Worm (Caenorhabditis elegans) whole organism, late embryonic: ENCODE measurements around the gene K11D12.12.

Source experiments
- F13H6.1 ChIP-seq: sonication (generic microtip); optimal IDR thresholded peaks from 2 replicates; lab custom pipeline; 2016; ENCODE audit warnings: missing genetic modification characterization, missing compliant biosample characterization
- K02D7.2 ChIP-seq: sonication (generic microtip); optimal IDR thresholded peaks from 2 replicates; lab custom pipeline; 2017; ENCODE audit warnings: mild to moderate bottlenecking, missing genetic modification characterization, missing compliant biosample characterization
- ama-1 ChIP-seq: fragments of 150-350 bp; optimal IDR thresholded peaks from 2 replicates; lab custom pipeline; 2014
- ceh-18 ChIP-seq: sonication (generic microtip); optimal IDR thresholded peaks from 2 replicates; lab custom pipeline; 2016; ENCODE audit warnings: missing genetic modification characterization, missing compliant biosample characterization
- ceh-19 ChIP-seq: fragments of 200-800 bp; sonication (Bioruptor generic); optimal IDR thresholded peaks from 2 replicates; lab custom pipeline; 2018; ENCODE audit warnings: mild to moderate bottlenecking, missing genetic modification characterization, missing compliant biosample characterization
- ceh-22 ChIP-seq: sonication (generic microtip); optimal IDR thresholded peaks from 2 replicates; lab custom pipeline; 2017; ENCODE audit warnings: missing biosample characterization, missing genetic modification characterization
- ceh-31 ChIP-seq: sonication (generic microtip); optimal IDR thresholded peaks from 2 replicates; lab custom pipeline; 2016; ENCODE audit warnings: missing genetic modification characterization, missing compliant biosample characterization
- dmd-4 ChIP-seq: sonication (generic microtip); optimal IDR thresholded peaks from 2 replicates; lab custom pipeline; 2016; ENCODE audit warnings: borderline replicate concordance, missing genetic modification characterization, missing compliant biosample characterization
- dve-1 ChIP-seq: sonication (generic microtip); optimal IDR thresholded peaks from 2 replicates; lab custom pipeline; 2017; ENCODE audit warnings: antibody characterized with exemption, mild to moderate bottlenecking, missing genetic modification characterization, missing compliant biosample characterization
- elt-4 ChIP-seq: sonication (generic microtip); optimal IDR thresholded peaks from 2 replicates; lab custom pipeline; 2016; ENCODE audit warnings: missing genetic modification characterization, missing compliant biosample characterization
- ets-4 ChIP-seq: sonication (generic microtip); optimal IDR thresholded peaks from 2 replicates; lab custom pipeline; 2016; ENCODE audit warnings: missing genetic modification characterization, missing compliant biosample characterization
- eyg-1 ChIP-seq: sonication (generic microtip); optimal IDR thresholded peaks from 2 replicates; lab custom pipeline; 2016; ENCODE audit warnings: missing genotype, missing genetic modification characterization, missing compliant biosample characterization
- fkh-6 ChIP-seq: sonication (generic microtip); optimal IDR thresholded peaks from 2 replicates; lab custom pipeline; 2016; ENCODE audit warnings: missing genetic modification characterization, missing compliant biosample characterization
- hlh-8 ChIP-seq: sonication (generic microtip); optimal IDR thresholded peaks from 2 replicates; lab custom pipeline; 2016; ENCODE audit warnings: missing genotype, missing genetic modification characterization, missing compliant biosample characterization
- lim-6 ChIP-seq: sonication (generic microtip); optimal IDR thresholded peaks from 2 replicates; lab custom pipeline; 2016; ENCODE audit warnings: missing genetic modification characterization, missing compliant biosample characterization
- mec-3 ChIP-seq: sonication (generic microtip); optimal IDR thresholded peaks from 2 replicates; lab custom pipeline; 2016; ENCODE audit warnings: borderline replicate concordance, missing genetic modification characterization, missing compliant biosample characterization
- nfya-1 ChIP-seq: sonication (generic microtip); optimal IDR thresholded peaks from 2 replicates; lab custom pipeline; 2017; ENCODE audit warnings: missing genetic modification characterization, mild to moderate bottlenecking, missing compliant biosample characterization, antibody characterized with exemption, moderate library complexity
- nhr-11 ChIP-seq: fragments of 150-350 bp; optimal IDR thresholded peaks from 2 replicates; lab custom pipeline; 2014; ENCODE audit warnings: missing biosample characterization, missing genetic modification characterization
- npax-4 ChIP-seq: sonication (generic microtip); optimal IDR thresholded peaks from 2 replicates; lab custom pipeline; 2016; ENCODE audit warnings: missing genetic modification characterization, missing compliant biosample characterization
- pag-3 ChIP-seq: sonication (generic microtip); optimal IDR thresholded peaks from 2 replicates; lab custom pipeline; 2016; ENCODE audit warnings: missing compliant biosample characterization, missing genetic modification characterization, borderline replicate concordance
- pax-1 ChIP-seq: fragments of 150-350 bp; optimal IDR thresholded peaks from 2 replicates; lab custom pipeline; 2014; ENCODE audit warnings: missing biosample characterization, missing genetic modification characterization
- pha-4 ChIP-seq: fragments of 150-350 bp; optimal IDR thresholded peaks from 2 replicates; lab custom pipeline; 2018; ENCODE audit warnings: missing biosample characterization, missing genetic modification reagents, missing genetic modification characterization
- pqm-1 ChIP-seq: sonication (generic microtip); optimal IDR thresholded peaks from 2 replicates; lab custom pipeline; 2016; ENCODE audit warnings: missing genetic modification characterization, missing compliant biosample characterization
- pros-1 ChIP-seq: fragments of 150-350 bp; optimal IDR thresholded peaks from 2 replicates; lab custom pipeline; 2014; ENCODE audit warnings: missing biosample characterization, missing genetic modification reagents, missing genetic modification characterization
- ref-2 ChIP-seq: sonication (generic microtip); optimal IDR thresholded peaks from 2 replicates; lab custom pipeline; 2016; ENCODE audit warnings: missing genetic modification characterization, missing compliant biosample characterization
- rnt-1 ChIP-seq: sonication (generic microtip); optimal IDR thresholded peaks from 2 replicates; lab custom pipeline; 2016; ENCODE audit warnings: missing genetic modification characterization, missing compliant biosample characterization
- sox-2 ChIP-seq: fragments of 200-800 bp; sonication (Bioruptor generic); IDR thresholded peaks from 2 replicates; pipeline ENCODE4 v1.3.6; 2022; ENCODE audit warnings: missing genetic modification reagents, missing genetic modification characterization, missing compliant biosample characterization
- syd-9 ChIP-seq: sonication (generic microtip); optimal IDR thresholded peaks from 2 replicates; lab custom pipeline; 2016; ENCODE audit warnings: mild to moderate bottlenecking, missing genetic modification characterization, moderate library complexity, missing compliant biosample characterization
- tbx-2 ChIP-seq: sonication (generic microtip); optimal IDR thresholded peaks from 2 replicates; lab custom pipeline; 2016; ENCODE audit warnings: missing genetic modification characterization, missing compliant biosample characterization
- ttx-3 ChIP-seq: sonication (generic microtip); optimal IDR thresholded peaks from 2 replicates; lab custom pipeline; 2016; ENCODE audit warnings: missing genetic modification reagents, missing genetic modification characterization, missing compliant biosample characterization
- unc-3 ChIP-seq, 2 experiments: fragments of 200-800 bp in 1 of 2; sonication (Bioruptor generic) in 1 of 2; sonication (generic microtip) in 1 of 2; conservative IDR thresholded peaks in 1 of 2; optimal IDR thresholded peaks in 1 of 2; 2 replicates each; pipeline versions ENCODE4 v1.3.6 to Lab custom; 2016 to 2022; ENCODE audit warnings: missing compliant biosample characterization in 2 of 2, missing genetic modification characterization in 2 of 2, missing genetic modification reagents in 1 of 2
- unc-42 ChIP-seq: sonication (generic microtip); optimal IDR thresholded peaks from 2 replicates; lab custom pipeline; 2016; ENCODE audit warnings: missing genotype, missing genetic modification characterization, missing compliant biosample characterization
- unc-86 ChIP-seq: sonication (generic microtip); optimal IDR thresholded peaks from 2 replicates; lab custom pipeline; 2016; ENCODE audit warnings: missing genetic modification characterization, missing compliant biosample characterization
- ztf-16 ChIP-seq: sonication (generic microtip); optimal IDR thresholded peaks from 2 replicates; lab custom pipeline; 2017; ENCODE audit warnings: missing genetic modification characterization, missing compliant biosample characterization

K11D12.12 gene

ce11 chrV:5089497-5090134, 37.6 kb downstream of the K11D12.12 start, which contains the start of gene glb-32:
glb-32 (minus strand) TSS chrV:5089547.
- TF ChIP-seq ama-1, result no peak
- no peak for TF ChIP-seq K02D7.2 (tag; lab: Kevin White, UChicago)
- TF ChIP-seq ceh-31 (tag; lab: Kevin White, UChicago), result no peak
- no peak for TF ChIP-seq mec-3
- no peak for TF ChIP-seq pha-4 (tag; lab: Kevin White, UChicago)
- no peak for TF ChIP-seq pag-3 (tag; lab: Kevin White, UChicago)
- no peak for TF ChIP-seq nhr-11 (tag; lab: Kevin White, UChicago)
- no peak for TF ChIP-seq sox-2 (GFP tag; lab: Robert Waterston, UW)
- TF ChIP-seq dve-1 (tag; lab: Kevin White, UChicago), result no peak
- TF ChIP-seq ceh-19 (GFP tag; lab: Kevin White, UChicago), result no peak

DNA sequence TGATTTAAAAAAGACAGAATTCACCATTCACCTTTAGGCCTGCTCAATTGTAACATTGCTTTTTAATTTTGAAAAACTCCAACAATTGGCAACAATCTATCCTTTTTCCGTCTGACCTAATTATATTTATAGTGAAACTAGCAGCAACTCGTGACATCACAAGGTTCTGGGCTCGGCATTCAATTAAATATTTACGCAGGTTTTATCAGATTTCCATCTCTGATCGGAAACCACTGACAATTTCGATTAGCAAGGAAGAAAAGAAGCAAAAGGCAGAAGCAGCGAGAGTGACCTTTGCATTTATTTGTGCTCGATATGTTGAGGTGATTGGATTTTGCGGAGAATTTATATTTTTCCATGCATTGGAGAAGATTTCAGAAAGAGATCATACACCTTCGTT, 38.3 kb downstream of the K11D12.12 start:
- TF ChIP-seq unc-42, result peak; percentile 1
- TF ChIP-seq pqm-1 (tag; lab: Kevin White, UChicago), result no peak

DNA sequence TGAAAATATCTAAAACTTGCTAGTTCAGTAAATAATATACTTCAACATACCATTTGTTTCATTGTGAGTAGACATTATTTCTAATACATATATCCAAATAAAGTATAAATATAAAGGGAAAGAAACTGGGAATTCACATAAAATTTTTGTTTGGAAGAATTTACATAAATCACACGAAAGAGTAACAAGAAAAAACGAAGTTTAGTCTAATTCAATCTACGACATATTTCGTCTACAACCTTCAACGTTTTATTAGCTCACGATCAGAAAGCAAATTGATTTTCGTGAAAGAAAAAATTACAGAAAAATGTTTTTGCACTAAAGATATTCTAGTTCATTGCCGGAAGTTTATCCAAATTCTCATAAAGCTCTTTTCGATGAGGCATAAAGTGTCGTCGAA, 45.0 kb downstream of the K11D12.12 start, which contains the start of gene C04F5.2:
TSS of gene C04F5.2 (minus strand) at position 101 of the 400 bp plus-strand sequence.
- TF ChIP-seq ceh-22 (tag; lab: Kevin White, UChicago) (no peak), mec-3 (no peak), npax-4 (tag; lab: Kevin White, UChicago) (no peak), ztf-16 (no peak), ttx-3 (tag; lab: Kevin White, UChicago) (no peak), nfya-1 (tag; lab: Kevin White, UChicago) (no peak), lim-6 (tag; lab: Kevin White, UChicago) (no peak), pag-3 (tag; lab: Kevin White, UChicago) (no peak), fkh-6 (no peak), syd-9 (tag; lab: Kevin White, UChicago) (no peak), elt-4 (tag; lab: Kevin White, UChicago) (no peak), pha-4 (tag; lab: Kevin White, UChicago) (no peak), hlh-8 (tag; lab: Kevin White, UChicago) (no peak)

DNA sequence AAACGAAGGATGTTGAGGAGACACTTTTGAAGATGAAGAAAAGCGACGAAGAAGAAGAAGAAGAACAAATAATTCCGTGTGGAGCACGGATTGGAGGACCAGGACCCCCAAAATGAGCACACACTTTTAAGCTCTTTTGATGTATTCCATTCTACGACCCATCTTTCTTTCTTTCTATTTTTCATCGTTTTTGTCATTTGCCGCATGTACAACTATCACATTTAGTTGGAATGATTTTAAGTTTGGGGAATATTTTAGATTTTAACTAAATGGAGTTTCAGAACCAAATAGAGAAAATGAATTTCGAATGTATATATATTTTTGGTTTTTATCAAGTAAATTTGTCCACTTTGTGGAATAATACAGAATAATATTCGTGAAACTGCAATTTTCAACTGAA, 46.9 kb downstream of the K11D12.12 start, which contains the start of gene unc-46:
TSS of gene unc-46 (minus strand) at position 101 of the 400 bp plus-strand sequence.
- TF ChIP-seq ceh-18 (tag; lab: Kevin White, UChicago) (no peak), ref-2 (tag; lab: Kevin White, UChicago) (no peak), lim-6 (tag; lab: Kevin White, UChicago) (no peak), pha-4 (tag; lab: Kevin White, UChicago) (no peak), eyg-1 (tag; lab: Kevin White, UChicago) (no peak), dmd-4 (tag; lab: Kevin White, UChicago) (no peak), ceh-31 (tag; lab: Kevin White, UChicago) (no peak), pax-1 (tag; lab: Kevin White, UChicago) (no peak), rnt-1 (tag; lab: Kevin White, UChicago) (no peak), ttx-3 (tag; lab: Kevin White, UChicago) (no peak), unc-3 (GFP tag; conservative IDR thresholded peaks at IDR 0.05; lab: Robert Waterston, UW) (no peak), unc-3 (tag; optimal IDR thresholded peaks at IDR 0.05; lab: Kevin White, UChicago) (no peak), mec-3 (no peak), F13H6.1 (tag; lab: Kevin White, UChicago) (no peak), tbx-2 (tag; lab: Kevin White, UChicago) (no peak), K02D7.2 (tag; lab: Kevin White, UChicago) (no peak), pros-1 (no peak), unc-86 (tag; lab: Kevin White, UChicago) (no peak), ets-4 (tag; lab: Kevin White, UChicago) (no peak)
- TF ChIP-seq, all 69 proteins: peak for 0
